Fruit fly (Drosophila melanogaster): ENCODE measurements around the gene bdl.

bdl gene

DNA sequence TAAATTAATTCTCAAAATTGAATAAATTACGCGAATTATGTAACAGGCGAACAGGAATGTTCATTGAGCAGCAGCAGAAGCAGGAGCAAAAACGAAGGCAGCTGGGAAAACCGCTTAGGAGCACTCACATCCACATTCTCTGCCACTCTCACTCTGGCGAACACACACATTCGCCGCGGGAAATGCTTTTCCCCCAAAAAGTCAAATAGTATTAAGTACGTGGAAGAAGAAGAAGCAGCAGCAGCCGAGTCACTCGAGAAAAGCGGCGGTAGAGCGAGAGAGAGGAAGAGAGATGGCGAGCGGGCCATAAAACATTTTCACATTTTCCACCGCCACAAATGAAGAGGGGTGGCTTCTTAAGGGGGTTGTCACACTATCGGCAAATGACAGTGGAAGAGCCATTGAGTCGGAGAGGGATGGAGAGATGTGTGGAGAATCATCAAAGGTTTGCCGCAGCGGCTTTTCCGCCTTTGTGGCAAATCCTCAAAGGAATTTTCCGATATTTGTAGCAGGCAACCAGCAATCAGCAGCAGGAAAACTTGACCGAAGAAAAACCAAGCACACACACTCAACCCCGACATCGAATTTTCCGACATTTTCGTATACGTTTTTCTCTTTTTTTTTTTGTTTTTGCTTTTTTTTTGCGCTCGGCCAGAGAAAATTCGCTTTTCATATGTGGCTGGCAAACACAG lies 22.4 kb downstream of the bdl start (continued):
- TF ChIP-seq NFAT (GFP tag; IDR thresholded peaks at IDR 0.05) = peak; percentile 47; the same call in 1 of the 2 replicates
- no peak for TF ChIP-seq Fer2 (tag; optimal IDR thresholded peaks at IDR 0.05)
- TF ChIP-seq CG11560 (tag; IDR thresholded peaks at IDR 0.05) = no peak
- TF ChIP-seq Stat92E (GFP tag; optimal IDR thresholded peaks at IDR 0.05) = peak in 1 of 3 experiments; percentile 77
- no peak for TF ChIP-seq corto (GFP tag; optimal IDR thresholded peaks at IDR 0.05)
- no peak for TF ChIP-seq ERR (GFP tag; optimal IDR thresholded peaks at IDR 0.05)
- TF ChIP-seq CG5180 (GFP tag; optimal IDR thresholded peaks at IDR 0.05) = no peak
- TF ChIP-seq Dek (tag; optimal IDR thresholded peaks at IDR 0.05) = no peak
- no peak for TF ChIP-seq sima (GFP tag; optimal IDR thresholded peaks at IDR 0.05)
- no peak for TF ChIP-seq stc (GFP tag; IDR thresholded peaks at IDR 0.05)
- no peak for TF ChIP-seq CG33557 (GFP tag; optimal IDR thresholded peaks at IDR 0.05)
- TF ChIP-seq ATbp (GFP tag; optimal IDR thresholded peaks at IDR 0.05) = no peak
- no peak for TF ChIP-seq CG12942 (GFP tag; optimal IDR thresholded peaks at IDR 0.05)
- no peak for TF ChIP-seq Hr39 (optimal IDR thresholded peaks at IDR 0.05)
- TF ChIP-seq so (GFP tag; IDR thresholded peaks at IDR 0.05) = peak; percentile 30; the same call in 1 of the 3 replicates
- no peak for TF ChIP-seq dan (GFP tag; IDR thresholded peaks at IDR 0.05)
- 0 out of 4 replicates have a peak, but pooled peaks have one; percentile 50 for TF ChIP-seq Dll (GFP tag; IDR thresholded peaks at IDR 0.05; ENCODE audit: partially characterized antibody)
- TF ChIP-seq org-1 (GFP tag; optimal IDR thresholded peaks at IDR 0.05) = no peak
- no peak for TF ChIP-seq CG12391 (tag; optimal IDR thresholded peaks at IDR 0.05)
- no peak for TF ChIP-seq CG13123 (GFP tag; optimal IDR thresholded peaks at IDR 0.05)
- TF ChIP-seq CG10321 (GFP tag; IDR thresholded peaks at IDR 0.05) = peak; percentile 32; the same call in 1 of the 2 replicates
- no peak for TF ChIP-seq CG9817 (tag; optimal IDR thresholded peaks at IDR 0.05)
- 0 out of 2 replicates have a peak, but pooled peaks have one; percentile 4 for TF ChIP-seq CG2129 (GFP tag; IDR thresholded peaks at IDR 0.05; ENCODE audit: partially characterized antibody)
- TF ChIP-seq CG6689 (GFP tag; IDR thresholded peaks at IDR 0.05) = no peak
- TF ChIP-seq CG43689 (GFP tag; IDR thresholded peaks at IDR 0.05) = no peak
- TF ChIP-seq HLH54F (GFP tag; optimal IDR thresholded peaks at IDR 0.05) = no peak
- peak; percentile 80 for TF ChIP-seq CG1832 (GFP tag; optimal IDR thresholded peaks at IDR 0.05)
- TF ChIP-seq CG12744 (GFP tag; optimal IDR thresholded peaks at IDR 0.05) = no peak
- TF ChIP-seq nmo (GFP tag; optimal IDR thresholded peaks at IDR 0.05) = no peak
- TF ChIP-seq vnd (GFP tag; IDR thresholded peaks at IDR 0.05; ENCODE audit: partially characterized antibody) = 0 out of 3 replicates have a peak, but pooled peaks have one; percentile 30
- TF ChIP-seq CG7745 (tag; optimal IDR thresholded peaks at IDR 0.05) = peak; percentile 98
- TF ChIP-seq CG15479 (GFP tag; optimal IDR thresholded peaks at IDR 0.05) = no peak
- TF ChIP-seq tap (tag; optimal IDR thresholded peaks at IDR 0.05) = no peak
- no peak for TF ChIP-seq Gsc (GFP tag; IDR thresholded peaks at IDR 0.05)
- no peak for TF ChIP-seq eve (GFP tag; optimal IDR thresholded peaks at IDR 0.05)
- TF ChIP-seq CG7786 (GFP tag; optimal IDR thresholded peaks at IDR 0.05) = no peak
- TF ChIP-seq CG32767 (GFP tag; IDR thresholded peaks at IDR 0.05) = no peak
- TF ChIP-seq dm (GFP tag; optimal IDR thresholded peaks at IDR 0.05) = no peak
- TF ChIP-seq Awh (GFP tag; IDR thresholded peaks at IDR 0.05) = no peak
- TF ChIP-seq kay (GFP tag; optimal IDR thresholded peaks at IDR 0.05) = no peak
- no peak for TF ChIP-seq CG10565 (GFP tag; optimal IDR thresholded peaks at IDR 0.05)
- TF ChIP-seq Ptx1 (GFP tag; IDR thresholded peaks at IDR 0.05) = no peak
- TF ChIP-seq HmgD (GFP tag; optimal IDR thresholded peaks at IDR 0.05) = no peak
- no peak for TF ChIP-seq Poxn (GFP tag; IDR thresholded peaks at IDR 0.05)
- no peak for TF ChIP-seq YL-1 (GFP tag; optimal IDR thresholded peaks at IDR 0.05)
- no peak for TF ChIP-seq Sry-β (GFP tag; optimal IDR thresholded peaks at IDR 0.05)
- no peak for TF ChIP-seq CG1529 (GFP tag; optimal IDR thresholded peaks at IDR 0.05)
- TF ChIP-seq Nf-YA (GFP tag; IDR thresholded peaks at IDR 0.05) = no peak
- no peak for TF ChIP-seq CG12659 (GFP tag; optimal IDR thresholded peaks at IDR 0.05)
- TF ChIP-seq CG10147 (GFP tag; optimal IDR thresholded peaks at IDR 0.05) = no peak

All from whole organism, embryonic.